Worm (Caenorhabditis elegans) whole organism, L3 larva: ENCODE results near the gene F10E9.3.

ENCODE experiments used
- aly-2 ChIP-seq: fragments of 150-350 bp; optimal IDR thresholded peaks from 2 replicates; lab custom pipeline; 2014; ENCODE audit warnings: missing biosample characterization, missing genetic modification characterization
- ama-1 ChIP-seq: fragments of 150-350 bp; optimal IDR thresholded peaks from 2 replicates; lab custom pipeline; 2018
- nhr-237 ChIP-seq: fragments of 150-350 bp; optimal IDR thresholded peaks from 2 replicates; lab custom pipeline; 2014; ENCODE audit warnings: missing biosample characterization, missing genetic modification characterization

- TF ChIP-seq aly-2 (tag; lab: Kevin White, UChicago) (no peak), ama-1 (no peak), nhr-237 (tag; lab: Kevin White, UChicago) (no peak)
Measured at ce11 chrIII:8310239-8311057, at the start of gene F10E9.3.
